Fruit fly (Drosophila melanogaster) whole organism, embryonic: ENCODE results near the gene CG33489.

Experiments
- B-H1 ChIP-seq: fragments of 200-800 bp; sonication (Bioruptor generic); IDR thresholded peaks from 3 replicates; pipeline ENCODE4 v1.3.6; 2022; ENCODE audit warnings: missing biosample characterization, missing genetic modification characterization
- CG10565 ChIP-seq: fragments of 200-800 bp; sonication (Bioruptor generic); optimal IDR thresholded peaks from 3 replicates; lab custom pipeline; 2016; ENCODE audit warnings: missing biosample characterization, mild to moderate bottlenecking, missing genetic modification characterization
- CG11504 ChIP-seq: fragments of 200-800 bp; sonication (Bioruptor generic); optimal IDR thresholded peaks from 3 replicates; lab custom pipeline; 2019; ENCODE audit warnings: missing biosample characterization, mild to moderate bottlenecking, missing genetic modification characterization, moderate library complexity
- CG11695 ChIP-seq: fragments of 200-800 bp; sonication (Bioruptor generic); IDR thresholded peaks from 3 replicates; pipeline ENCODE4 v1.3.6; 2022; ENCODE audit warnings: missing biosample characterization, missing genetic modification characterization
- CG13123 ChIP-seq: fragments of 200-800 bp; sonication (Bioruptor generic); optimal IDR thresholded peaks from 2 replicates; lab custom pipeline; 2016; ENCODE audit warnings: missing biosample characterization, missing genetic modification characterization
- CG13287 ChIP-seq: fragments of 200-800 bp; sonication (Bioruptor generic); IDR thresholded peaks from 2 replicates; pipeline ENCODE4 v1.3.6; 2022; ENCODE audit warnings: missing biosample characterization, missing genetic modification characterization; ENCODE audit not compliant: partially characterized antibody
- CG14441 ChIP-seq: fragments of 200-800 bp; sonication (Bioruptor generic); IDR thresholded peaks from 2 replicates; pipeline ENCODE4 v1.3.6; 2022; ENCODE audit warnings: missing biosample characterization, missing genetic modification characterization
- CG15479 ChIP-seq: fragments of 200-800 bp; sonication (Bioruptor generic); optimal IDR thresholded peaks from 3 replicates; lab custom pipeline; 2019; ENCODE audit warnings: missing biosample characterization, mild to moderate bottlenecking, missing genetic modification characterization, moderate library complexity
- CG18011 ChIP-seq: fragments of 200-800 bp; sonication (Bioruptor generic); optimal IDR thresholded peaks from 2 replicates; lab custom pipeline; 2017; ENCODE audit warnings: missing biosample characterization, missing genetic modification characterization, mild to moderate bottlenecking, moderate library complexity, missing genotype
- CG1832 ChIP-seq: fragments of 200-800 bp; sonication (Bioruptor generic); optimal IDR thresholded peaks from 2 replicates; lab custom pipeline; 2017; ENCODE audit warnings: missing biosample characterization, mild to moderate bottlenecking, missing genetic modification characterization, inconsistent platforms
- CG3065 ChIP-seq: fragments of 200-800 bp; sonication (Bioruptor generic); optimal IDR thresholded peaks from 2 replicates; lab custom pipeline; 2016; ENCODE audit warnings: missing biosample characterization, missing genetic modification characterization
- CG3163 ChIP-seq: fragments of 200-800 bp; sonication (Bioruptor generic); optimal IDR thresholded peaks from 3 replicates; lab custom pipeline; 2016; ENCODE audit warnings: missing biosample characterization, missing genetic modification characterization
- CG3407 ChIP-seq: fragments of 200-800 bp; sonication (Bioruptor generic); optimal IDR thresholded peaks from 2 replicates; lab custom pipeline; 2018; ENCODE audit warnings: missing biosample characterization, mild to moderate bottlenecking, missing genetic modification characterization
- CG34376 ChIP-seq: fragments of 200-800 bp; sonication (Bioruptor generic); optimal IDR thresholded peaks from 2 replicates; lab custom pipeline; 2018; ENCODE audit warnings: missing biosample characterization, mild to moderate bottlenecking, missing genetic modification characterization
- CG34422 ChIP-seq: fragments of 200-800 bp; sonication (Bioruptor generic); IDR thresholded peaks from 3 replicates; pipeline ENCODE4 v1.3.6; 2022; ENCODE audit warnings: missing biosample characterization, missing genetic modification characterization
- CG4360 ChIP-seq: fragments of 200-800 bp; sonication (Bioruptor generic); IDR thresholded peaks from 2 replicates; pipeline ENCODE4 v1.3.6; 2022; ENCODE audit warnings: missing biosample characterization, missing genetic modification characterization
- CG4707 ChIP-seq: fragments of 200-800 bp; sonication (Bioruptor generic); optimal IDR thresholded peaks from 2 replicates; lab custom pipeline; 2018; ENCODE audit warnings: missing biosample characterization, mild to moderate bottlenecking, missing genetic modification characterization, moderate library complexity
- CG4730 ChIP-seq: fragments of 200-800 bp; sonication (Bioruptor generic); IDR thresholded peaks from 2 replicates; pipeline ENCODE4 v1.3.6; 2022; ENCODE audit warnings: missing biosample characterization, missing genetic modification characterization
- CG6791 ChIP-seq: fragments of 200-800 bp; sonication (Bioruptor generic); IDR thresholded peaks from 3 replicates; pipeline ENCODE4 v1.3.6; 2022; ENCODE audit warnings: missing biosample characterization, missing genetic modification characterization; ENCODE audit not compliant: partially characterized antibody
- CG7839 ChIP-seq: fragments of 200-800 bp; sonication (Bioruptor generic); optimal IDR thresholded peaks from 3 replicates; lab custom pipeline; 2018; ENCODE audit warnings: missing biosample characterization, mild to moderate bottlenecking, missing genetic modification characterization, moderate library complexity
- CG8281 ChIP-seq: fragments of 200-800 bp; sonication (Bioruptor generic); optimal IDR thresholded peaks from 2 replicates; lab custom pipeline; 2018; ENCODE audit warnings: missing biosample characterization, mild to moderate bottlenecking, missing genetic modification characterization, moderate library complexity
- Deaf1 ChIP-seq: fragments of 200-800 bp; optimal IDR thresholded peaks from 3 replicates; lab custom pipeline; 2019; ENCODE audit warnings: missing biosample characterization, mild to moderate bottlenecking, missing genetic modification characterization, moderate library complexity
- Eip74EF ChIP-seq, 2 experiments: fragments of 200-800 bp in 1 of 2; fragments of >200 bp in 1 of 2; sonication (Bioruptor generic) in 1 of 2; optimal IDR thresholded peaks; 2 replicates each; lab custom pipeline; 2017 to 2019; ENCODE audit warnings: missing biosample characterization in 2 of 2, missing genetic modification characterization in 2 of 2, mild to moderate bottlenecking in 1 of 2, moderate library complexity in 1 of 2
- HLH4C ChIP-seq: fragments of 200-800 bp; sonication (Bioruptor generic); IDR thresholded peaks from 3 replicates; pipeline ENCODE4 v1.3.6; 2022; ENCODE audit warnings: missing biosample characterization, missing genetic modification characterization; ENCODE audit not compliant: partially characterized antibody
- Med ChIP-seq: fragments of 200-800 bp; sonication (Bioruptor generic); peaks from one replicate; lab custom pipeline; 2016; ENCODE audit warnings: missing biosample characterization, missing genetic modification characterization, mild to moderate bottlenecking, inconsistent platforms, moderate library complexity
- Six4 ChIP-seq: fragments of 200-800 bp; sonication (Bioruptor generic); optimal IDR thresholded peaks from 2 replicates; lab custom pipeline; 2016; ENCODE audit warnings: missing biosample characterization, missing genetic modification characterization
- bbx ChIP-seq: fragments of 200-800 bp; sonication (Bioruptor generic); IDR thresholded peaks from 2 replicates; pipeline ENCODE4 v1.3.6; 2022; ENCODE audit warnings: missing biosample characterization, missing genetic modification characterization; ENCODE audit not compliant: partially characterized antibody
- cg ChIP-seq: fragments of 200-800 bp; sonication (Bioruptor generic); optimal IDR thresholded peaks from 3 replicates; lab custom pipeline; 2019; ENCODE audit warnings: missing biosample characterization, mild to moderate bottlenecking, missing genetic modification characterization, moderate library complexity
- chinmo ChIP-seq: fragments of 200-800 bp; sonication (Bioruptor generic); IDR thresholded peaks from 4 replicates; pipeline ENCODE4 v1.3.6; 2022; ENCODE audit warnings: missing biosample characterization, missing genetic modification characterization; ENCODE audit not compliant: partially characterized antibody
- chn ChIP-seq: fragments of 200-800 bp; sonication (Bioruptor generic); optimal IDR thresholded peaks from 2 replicates; lab custom pipeline; 2016; ENCODE audit warnings: missing biosample characterization, missing genetic modification characterization
- ci ChIP-seq: fragments of 200-800 bp; sonication (Bioruptor generic); IDR thresholded peaks from 3 replicates; pipeline ENCODE4 v1.3.6; 2022; ENCODE audit warnings: missing biosample characterization, missing genetic modification characterization
- crol ChIP-seq: fragments of 200-800 bp; sonication (Bioruptor generic); IDR thresholded peaks from 2 replicates; pipeline ENCODE4 v1.3.6; 2022; ENCODE audit warnings: missing biosample characterization, missing genetic modification characterization
- dimm ChIP-seq: fragments of 200-800 bp; sonication (Bioruptor generic); IDR thresholded peaks from 2 replicates; pipeline ENCODE4 v1.3.6; 2022; ENCODE audit warnings: missing biosample characterization, missing genetic modification characterization
- esg ChIP-seq: fragments of 200-800 bp; sonication (Bioruptor generic); conservative IDR thresholded peaks from 2 replicates; pipeline ENCODE4 v1.3.6; 2022; ENCODE audit warnings: missing biosample characterization, missing genetic modification characterization
- ewg ChIP-seq: fragments of 200-800 bp; sonication (Bioruptor generic); optimal IDR thresholded peaks from 3 replicates; lab custom pipeline; 2017; ENCODE audit warnings: mild to moderate bottlenecking, missing biosample characterization, missing genetic modification reagents, missing genetic modification characterization
- fd102C ChIP-seq: fragments of 200-800 bp; sonication (Bioruptor generic); optimal IDR thresholded peaks from 2 replicates; lab custom pipeline; 2018; ENCODE audit warnings: missing biosample characterization, mild to moderate bottlenecking, missing genetic modification characterization, moderate library complexity
- inv ChIP-seq: fragments of 200-800 bp; sonication (Bioruptor generic); IDR thresholded peaks from 2 replicates; pipeline ENCODE4 v1.3.6; 2022; ENCODE audit warnings: missing biosample characterization, missing genetic modification characterization; ENCODE audit not compliant: partially characterized antibody
- klu ChIP-seq: fragments of 200-800 bp; sonication (Bioruptor generic); IDR thresholded peaks from 2 replicates; pipeline ENCODE4 v1.3.6; 2022; ENCODE audit warnings: missing biosample characterization, missing genetic modification characterization
- mam ChIP-seq: fragments of 200-800 bp; sonication (Bioruptor generic); optimal IDR thresholded peaks from 3 replicates; lab custom pipeline; 2016; ENCODE audit warnings: missing biosample characterization, missing genetic modification characterization
- odd ChIP-seq: fragments of 200-800 bp; sonication (Bioruptor generic); optimal IDR thresholded peaks from 2 replicates; lab custom pipeline; 2017; ENCODE audit warnings: missing biosample characterization, mild to moderate bottlenecking, missing genetic modification characterization
- peb ChIP-seq: fragments of 200-800 bp; sonication (Bioruptor generic); IDR thresholded peaks from 2 replicates; pipeline ENCODE4 v1.3.6; 2022; ENCODE audit warnings: missing biosample characterization, missing genetic modification characterization
- pros ChIP-seq: fragments of 200-800 bp; sonication (Bioruptor generic); optimal IDR thresholded peaks from 3 replicates; lab custom pipeline; 2019; ENCODE audit warnings: missing biosample characterization, mild to moderate bottlenecking, missing genetic modification characterization, moderate library complexity
- so ChIP-seq: fragments of 200-800 bp; sonication (Bioruptor generic); IDR thresholded peaks from 3 replicates; pipeline ENCODE4 v1.3.6; 2022; ENCODE audit warnings: missing biosample characterization, missing genetic modification characterization
- stc ChIP-seq: fragments of 200-800 bp; sonication (Bioruptor generic); IDR thresholded peaks from 2 replicates; pipeline ENCODE4 v1.3.6; 2022; ENCODE audit warnings: missing biosample characterization, missing genetic modification characterization
- stwl ChIP-seq: fragments of 200-800 bp; sonication (Bioruptor generic); optimal IDR thresholded peaks from 3 replicates; lab custom pipeline; 2018; ENCODE audit warnings: missing biosample characterization, mild to moderate bottlenecking, missing genetic modification characterization, moderate library complexity
- tup ChIP-seq: fragments of 200-800 bp; sonication (Bioruptor generic); optimal IDR thresholded peaks from 2 replicates; lab custom pipeline; 2016; ENCODE audit warnings: missing biosample characterization, mild to moderate bottlenecking, missing genetic modification characterization, moderate library complexity
- wor ChIP-seq: fragments of 200-800 bp; sonication (Bioruptor generic); IDR thresholded peaks from 2 replicates; pipeline ENCODE4 v1.3.6; 2022; ENCODE audit warnings: missing biosample characterization, missing genetic modification characterization
- zen2 ChIP-seq: fragments of 200-800 bp; sonication (Bioruptor generic); IDR thresholded peaks from 3 replicates; pipeline ENCODE4 v1.3.6; 2022; ENCODE audit warnings: missing biosample characterization, missing genetic modification characterization; ENCODE audit not compliant: partially characterized antibody

Gene CG33489

DNA sequence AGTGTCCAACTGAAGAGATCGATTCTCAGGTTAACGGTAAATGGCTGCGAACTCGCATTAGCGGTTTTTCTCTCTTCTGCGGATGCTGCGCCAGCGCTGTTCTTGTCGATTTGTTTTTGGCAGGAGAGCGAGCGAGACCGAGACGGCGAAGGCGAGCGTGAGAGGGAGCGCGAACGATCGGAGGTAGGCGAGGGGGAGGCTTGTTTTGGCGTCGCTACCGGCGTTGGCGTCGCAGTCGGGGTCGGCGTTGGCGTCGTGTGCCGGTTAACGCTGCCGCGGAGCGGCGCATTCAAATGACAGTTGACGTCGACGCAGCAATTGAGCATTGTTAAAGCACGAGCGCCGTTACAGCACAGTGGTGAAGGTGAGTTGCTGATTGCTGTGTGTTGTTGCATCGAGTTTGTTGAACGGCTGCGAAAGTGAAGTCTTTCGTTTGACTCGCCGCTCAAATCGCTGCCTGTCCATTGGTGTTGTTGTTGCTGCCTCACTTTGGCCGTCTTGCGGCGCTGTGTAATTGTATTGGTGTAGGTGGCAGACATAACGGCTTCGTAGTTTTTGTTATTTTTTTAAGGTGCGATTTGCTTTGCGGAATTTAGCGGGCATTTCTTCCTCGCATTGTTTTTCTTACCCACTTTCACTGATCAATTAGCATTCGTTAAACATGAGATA is 10.1 kb upstream of the CG33489 start:
- TF ChIP-seq bbx (GFP tag; lab: Robert Waterston, UW) (peak; percentile 30; the same call in 1 of the 2 replicates), chinmo (GFP tag; lab: Robert Waterston, UW) (peak; percentile 92), Eip74EF (GFP tag; optimal IDR thresholded peaks at IDR 0.05; lab: Kevin White, UChicago) (peak in 1 of 2 experiments; percentile 45), CG3163 (GFP tag; lab: Kevin White, UChicago) (peak; percentile 88), ewg (GFP tag; lab: Kevin White, UChicago) (no peak), esg (GFP tag; lab: Robert Waterston, UW) (no peak), mam (GFP tag; lab: Kevin White, UChicago) (no peak), CG34422 (GFP tag; lab: Robert Waterston, UW) (peak; percentile 76; the same call in 1 of the 3 replicates), HLH4C (peak; percentile 55; the same call in 2 of the 3 replicates), CG34376 (GFP tag; lab: Kevin White, UChicago) (no peak), CG4730 (GFP tag; lab: Robert Waterston, UW) (no peak), chn (GFP tag; lab: Kevin White, UChicago) (peak; percentile 14), CG11504 (tag; lab: Kevin White, UChicago) (no peak), wor (GFP tag; lab: Robert Waterston, UW) (no peak), inv (GFP tag; lab: Robert Waterston, UW) (0 out of 2 replicates have a peak, but pooled peaks have one; percentile 21), CG4707 (GFP tag; lab: Kevin White, UChicago) (no peak), pros (GFP tag; lab: Kevin White, UChicago) (peak; percentile 87), stwl (tag; lab: Kevin White, UChicago) (peak; percentile 25), klu (GFP tag; lab: Robert Waterston, UW) (no peak), peb (peak; percentile 46; the same call in 1 of the 2 replicates), B-H1 (GFP tag; lab: Robert Waterston, UW) (no peak; the same call in 2 of the 3 replicates), so (GFP tag; lab: Robert Waterston, UW) (0 out of 3 replicates have a peak, but pooled peaks have one; percentile 7), tup (GFP tag; lab: Kevin White, UChicago) (no peak), CG1832 (GFP tag; lab: Kevin White, UChicago) (peak; percentile 90), CG10565 (no peak), CG18011 (GFP tag; lab: Kevin White, UChicago) (no peak), stc (GFP tag; lab: Robert Waterston, UW) (no peak), CG8281 (tag; lab: Kevin White, UChicago) (no peak), ci (GFP tag; lab: Robert Waterston, UW) (no peak), CG7839 (tag; lab: Kevin White, UChicago) (no peak), dimm (0 out of 2 replicates have a peak, but pooled peaks have one; percentile 16), CG14441 (GFP tag; lab: Robert Waterston, UW) (no peak), odd (peak; percentile 15), CG11695 (GFP tag; lab: Robert Waterston, UW) (no peak), crol (GFP tag; lab: Robert Waterston, UW) (peak; percentile 99), CG3065 (GFP tag; lab: Kevin White, UChicago) (no peak), CG6791 (peak; percentile 63; the same call in 1 of the 3 replicates), Med (GFP tag; lab: Kevin White, UChicago) (peak; percentile 78), CG13287 (GFP tag; lab: Robert Waterston, UW) (peak; percentile 44; the same call in 1 of the 2 replicates), zen2 (GFP tag; lab: Robert Waterston, UW) (no peak), CG15479 (GFP tag; lab: Kevin White, UChicago) (peak; percentile 86), fd102C (GFP tag; lab: Kevin White, UChicago) (no peak), CG13123 (GFP tag; lab: Kevin White, UChicago) (no peak), cg (peak; percentile 18), CG3407 (GFP tag; lab: Kevin White, UChicago) (no peak), Six4 (GFP tag; lab: Kevin White, UChicago) (no peak), CG4360 (GFP tag; lab: Robert Waterston, UW) (peak; percentile 88), Deaf1 (tag; lab: Kevin White, UChicago) (peak; percentile 44)
